Fruit fly (Drosophila melanogaster) Kc167 (cell line): ENCODE data around the gene CG15020.

Source experiments
- Sin3A ChIP-seq: fragments of >200 bp; optimal IDR thresholded peaks from 2 replicates; lab custom pipeline; 2018; ENCODE audit warnings: missing external identifiers
- h ChIP-seq: fragments of >200 bp; optimal IDR thresholded peaks from 3 replicates; lab custom pipeline; 2018; ENCODE audit warnings: missing external identifiers
- insv ChIP-seq: fragments of >200 bp; optimal IDR thresholded peaks from 3 replicates; lab custom pipeline; 2018; ENCODE audit warnings: missing external identifiers
- psq ChIP-seq: fragments of >200 bp; optimal IDR thresholded peaks from 2 replicates; lab custom pipeline; 2017; ENCODE audit warnings: missing external identifiers

dm6 chr3L:4469701-4470100 is 48.2 kb downstream of the CG15020 start, which contains the start of gene CG32249:
- no peak for TF ChIP-seq Sin3A (lab: Kevin White, UChicago)
- no peak for TF ChIP-seq psq (lab: Kevin White, UChicago)
- no peak for TF ChIP-seq h
- TF ChIP-seq insv (lab: Kevin White, UChicago): no peak
